Worm (Caenorhabditis elegans) whole organism, L2 larva: ENCODE measurements around the gene sup-26.

ENCODE experiments used
- elt-1 ChIP-seq: fragments of 150-350 bp; optimal IDR thresholded peaks from 2 replicates; lab custom pipeline; 2014; ENCODE audit warnings: missing biosample characterization, missing genetic modification characterization
- fos-1 ChIP-seq: fragments of 150-350 bp; optimal IDR thresholded peaks from 2 replicates; lab custom pipeline; 2014; ENCODE audit warnings: missing biosample characterization, missing genetic modification characterization
- nhr-12 ChIP-seq: fragments of 150-350 bp; optimal IDR thresholded peaks from 2 replicates; lab custom pipeline; 2014; ENCODE audit warnings: missing biosample characterization, missing genetic modification characterization
- nhr-25 ChIP-seq: fragments of 150-350 bp; sonication (generic microtip); optimal IDR thresholded peaks from 3 replicates; lab custom pipeline; 2014; ENCODE audit warnings: missing biosample characterization, missing genetic modification characterization
- nhr-77 ChIP-seq: fragments of 150-350 bp; optimal IDR thresholded peaks from 2 replicates; lab custom pipeline; 2014; ENCODE audit warnings: missing biosample characterization, missing genetic modification characterization
- skn-1 ChIP-seq: sonication (generic microtip); optimal IDR thresholded peaks from 2 replicates; lab custom pipeline; 2017; ENCODE audit warnings: missing biosample characterization, missing genetic modification characterization

ce11 chrIII:4243461-4243860 is 36.6 kb downstream of the sup-26 start, which contains the start of gene mrpl-21:
- TF ChIP-seq skn-1 = no peak
- TF ChIP-seq elt-1 (tag; lab: Kevin White, UChicago) = no peak
- no peak for TF ChIP-seq nhr-25 (tag; lab: Kevin White, UChicago)
- TF ChIP-seq fos-1 (tag; lab: Kevin White, UChicago) = no peak
- TF ChIP-seq nhr-77 (tag; lab: Kevin White, UChicago) = no peak
- no peak for TF ChIP-seq nhr-12 (tag; lab: Kevin White, UChicago)
